Worm (Caenorhabditis elegans) whole organism, midembryonic: ENCODE measurements around the gene nhr-27.

Source experiments
- T22C8.4 ChIP-seq: fragments of 200-800 bp; sonication (Bioruptor generic); IDR thresholded peaks from 2 replicates; pipeline ENCODE4 v1.3.6; 2022; ENCODE audit warnings: missing genetic modification characterization, missing compliant biosample characterization
- cog-1 ChIP-seq: sonication (generic microtip); optimal IDR thresholded peaks from 2 replicates; lab custom pipeline; 2016; ENCODE audit warnings: missing genetic modification characterization, missing compliant biosample characterization
- flt-1 ChIP-seq: fragments of 200-800 bp; sonication (Bioruptor generic); IDR thresholded peaks from 2 replicates; pipeline ENCODE4 v1.3.6; 2022; ENCODE audit warnings: missing genetic modification characterization, missing compliant biosample characterization
- klf-2 ChIP-seq: fragments of 200-800 bp; sonication (Bioruptor generic); conservative IDR thresholded peaks from 2 replicates; pipeline ENCODE4 v1.3.6; 2022; ENCODE audit warnings: missing genetic modification reagents, missing genetic modification characterization, missing compliant biosample characterization
- med-1 ChIP-seq: sonication (generic microtip); optimal IDR thresholded peaks from 2 replicates; lab custom pipeline; 2017; ENCODE audit warnings: missing genetic modification characterization, mild to moderate bottlenecking, missing compliant biosample characterization, antibody characterized with exemption, missing genetic modification reagents; ENCODE audit not compliant: insufficient read depth
- ref-1 ChIP-seq: fragments of 200-800 bp; sonication (Bioruptor generic); conservative IDR thresholded peaks from 2 replicates; pipeline ENCODE4 v1.3.6; 2022; ENCODE audit warnings: missing genetic modification reagents, missing genetic modification characterization, missing compliant biosample characterization
- tab-1 ChIP-seq: fragments of 200-800 bp; sonication (Bioruptor generic); IDR thresholded peaks from 2 replicates; pipeline ENCODE4 v1.3.6; 2022; ENCODE audit warnings: missing genetic modification characterization, missing compliant biosample characterization
- ztf-23 ChIP-seq: fragments of 200-800 bp; sonication (Bioruptor generic); IDR thresholded peaks from 2 replicates; pipeline ENCODE4 v1.3.6; 2022; ENCODE audit warnings: missing genetic modification reagents, missing genetic modification characterization, missing compliant biosample characterization
- ztf-29 ChIP-seq: fragments of 200-800 bp; sonication (Bioruptor generic); IDR thresholded peaks from 2 replicates; pipeline ENCODE4 v1.3.6; 2022; ENCODE audit warnings: missing genetic modification reagents, missing genetic modification characterization, missing compliant biosample characterization

nhr-27 gene

ce11 chrX:12808085-12808922 is at the start of gene nhr-27:
Gene nhr-27 (minus strand): TSS chrX:12808318.
- TF ChIP-seq ref-1 (GFP tag; lab: Robert Waterston, UW) = no peak
- no peak for TF ChIP-seq tab-1 (GFP tag; lab: Robert Waterston, UW)
- TF ChIP-seq ztf-23 (GFP tag; lab: Robert Waterston, UW) = no peak
- TF ChIP-seq med-1 = no peak
- no peak for TF ChIP-seq ztf-29
- TF ChIP-seq klf-2 = no peak
- TF ChIP-seq cog-1 (tag; lab: Kevin White, UChicago) = no peak
- no peak for TF ChIP-seq flt-1 (GFP tag; lab: Robert Waterston, UW)
- TF ChIP-seq T22C8.4 (GFP tag; lab: Robert Waterston, UW) = no peak

ce11 chrX:12857701-12858100 is 49.6 kb upstream of the nhr-27 start, which contains the start of gene T14G8.2:
Gene T14G8.2 (plus strand): TSS chrX:12858001.
- no peak for TF ChIP-seq flt-1 (GFP tag; lab: Robert Waterston, UW)
- no peak for TF ChIP-seq med-1
- no peak for TF ChIP-seq klf-2
- TF ChIP-seq T22C8.4 (GFP tag; lab: Robert Waterston, UW) = no peak
- TF ChIP-seq cog-1 (tag; lab: Kevin White, UChicago) = no peak
- no peak for TF ChIP-seq ztf-29
- TF ChIP-seq ztf-23 (GFP tag; lab: Robert Waterston, UW) = no peak
- no peak for TF ChIP-seq tab-1 (GFP tag; lab: Robert Waterston, UW)
- no peak for TF ChIP-seq ref-1 (GFP tag; lab: Robert Waterston, UW)

ce11 chrX:12854680-12855079 is 46.6 kb upstream of the nhr-27 start:
- peak; percentile 41; the same call in 1 of the 2 replicates for TF ChIP-seq tab-1 (GFP tag; lab: Robert Waterston, UW)
- no peak for TF ChIP-seq med-1
- TF ChIP-seq T22C8.4 (GFP tag; lab: Robert Waterston, UW) = no peak; the same call in 1 of the 2 replicates
- no peak for TF ChIP-seq klf-2
- no peak for TF ChIP-seq ref-1 (GFP tag; lab: Robert Waterston, UW)
- no peak for TF ChIP-seq cog-1 (tag; lab: Kevin White, UChicago)
- no peak for TF ChIP-seq ztf-29
- TF ChIP-seq ztf-23 (GFP tag; lab: Robert Waterston, UW) = 0 out of 2 replicates have a peak, but pooled peaks have one; percentile 59
- TF ChIP-seq flt-1 (GFP tag; lab: Robert Waterston, UW) = peak; percentile 71

ce11 chrX:12854135-12854534 is 46.0 kb upstream of the nhr-27 start:
- no peak for TF ChIP-seq ztf-29
- 0 out of 2 replicates have a peak, but pooled peaks have one; percentile 24 for TF ChIP-seq flt-1 (GFP tag; lab: Robert Waterston, UW)

ce11 chrX:12853079-12853478 is 45.0 kb upstream of the nhr-27 start:
- no peak for TF ChIP-seq ref-1 (GFP tag; lab: Robert Waterston, UW)
- TF ChIP-seq T22C8.4 (GFP tag; lab: Robert Waterston, UW) = no peak
- TF ChIP-seq med-1 = no peak
- no peak for TF ChIP-seq ztf-29
- TF ChIP-seq cog-1 (tag; lab: Kevin White, UChicago) = no peak
- TF ChIP-seq tab-1 (GFP tag; lab: Robert Waterston, UW) = no peak
- no peak for TF ChIP-seq ztf-23 (GFP tag; lab: Robert Waterston, UW)
- TF ChIP-seq flt-1 (GFP tag; lab: Robert Waterston, UW) = no peak
- TF ChIP-seq klf-2 = no peak

ce11 chrX:12852575-12852974 is 44.5 kb upstream of the nhr-27 start, which contains the start of gene chd-3:
Gene chd-3 (minus strand): TSS chrX:12852601.
- TF ChIP-seq klf-2 = no peak

- TF ChIP-seq ztf-23 (GFP tag; lab: Robert Waterston, UW) (no peak), ztf-29 (no peak), cog-1 (tag; lab: Kevin White, UChicago) (no peak), tab-1 (GFP tag; lab: Robert Waterston, UW) (no peak), klf-2 (no peak), T22C8.4 (GFP tag; lab: Robert Waterston, UW) (no peak), flt-1 (GFP tag; lab: Robert Waterston, UW) (no peak), ref-1 (GFP tag; lab: Robert Waterston, UW) (no peak), med-1 (no peak)
Measured at ce11 chrX:12846043-12846442, 37.9 kb upstream of the nhr-27 start, which contains the start of gene C52G5.3. Gene C52G5.3 (minus strand): TSS chrX:12846143.

ce11 chrX:12844170-12844569 is 36.1 kb upstream of the nhr-27 start:
- TF ChIP-seq med-1 = no peak
- no peak for TF ChIP-seq cog-1 (tag; lab: Kevin White, UChicago)

ce11 chrX:12843530-12843929 is 35.4 kb upstream of the nhr-27 start:
- no peak for TF ChIP-seq cog-1 (tag; lab: Kevin White, UChicago)
- TF ChIP-seq ref-1 (GFP tag; lab: Robert Waterston, UW) = 0 out of 2 replicates have a peak, but pooled peaks have one; percentile 39
- no peak for TF ChIP-seq ztf-29
- TF ChIP-seq med-1 = peak; percentile 23
- peak; percentile 76 for TF ChIP-seq tab-1 (GFP tag; lab: Robert Waterston, UW)
- TF ChIP-seq klf-2 = no peak
- TF ChIP-seq T22C8.4 (GFP tag; lab: Robert Waterston, UW) = peak; percentile 34; the same call in 1 of the 2 replicates
- peak; percentile 77 for TF ChIP-seq ztf-23 (GFP tag; lab: Robert Waterston, UW)
- peak; percentile 85 for TF ChIP-seq flt-1 (GFP tag; lab: Robert Waterston, UW)

- no peak for TF ChIP-seq ref-1 (GFP tag; lab: Robert Waterston, UW)
- no peak for TF ChIP-seq klf-2
- no peak for TF ChIP-seq tab-1 (GFP tag; lab: Robert Waterston, UW)
- no peak for TF ChIP-seq flt-1 (GFP tag; lab: Robert Waterston, UW)
- no peak for TF ChIP-seq ztf-29
- TF ChIP-seq cog-1 (tag; lab: Kevin White, UChicago) = no peak
- no peak for TF ChIP-seq T22C8.4 (GFP tag; lab: Robert Waterston, UW)
- TF ChIP-seq ztf-23 (GFP tag; lab: Robert Waterston, UW) = no peak
- TF ChIP-seq med-1 = no peak
Measured at ce11 chrX:12843011-12843410, 34.9 kb upstream of the nhr-27 start, which contains the start of gene C52G5.2. Gene C52G5.2 (plus strand): TSS chrX:12843311.
